Worm (Caenorhabditis elegans) whole organism, young adult: ENCODE results near the gene dbl-1.

Source experiments
- D2030.7 ChIP-seq: fragments of 200-800 bp; sonication (Bioruptor generic); IDR thresholded peaks from 2 replicates; pipeline ENCODE4 v1.3.6; 2022; ENCODE audit warnings: missing genetic modification reagents, missing genetic modification characterization, missing compliant biosample characterization
- F33H1.4 ChIP-seq: fragments of 200-800 bp; sonication (Bioruptor generic); IDR thresholded peaks from 2 replicates; pipeline ENCODE4 v1.3.6; 2022; ENCODE audit warnings: missing genetic modification reagents, missing genetic modification characterization, missing compliant biosample characterization
- F37B4.10 ChIP-seq: fragments of 200-800 bp; sonication (Bioruptor generic); IDR thresholded peaks from 2 replicates; pipeline ENCODE4 v1.3.6; 2022; ENCODE audit warnings: missing genetic modification characterization, missing compliant biosample characterization
- F55B11.4 ChIP-seq: sonication (generic microtip); optimal IDR thresholded peaks from 2 replicates; lab custom pipeline; 2016; ENCODE audit warnings: missing compliant biosample characterization, missing genetic modification characterization, borderline replicate concordance; ENCODE audit not compliant: insufficient read depth
- K12H6.12 ChIP-seq: fragments of 200-800 bp; sonication (Bioruptor generic); optimal IDR thresholded peaks from 2 replicates; lab custom pipeline; 2018; ENCODE audit warnings: mild to moderate bottlenecking, missing genetic modification characterization, missing compliant biosample characterization
- Y79H2A.3 ChIP-seq: fragments of 200-800 bp; sonication (Bioruptor generic); conservative IDR thresholded peaks from 2 replicates; pipeline ENCODE4 v1.3.6; 2022; ENCODE audit warnings: missing genetic modification reagents, missing genetic modification characterization, missing compliant biosample characterization
- Y95B8A.8 ChIP-seq: fragments of 200-800 bp; sonication (Bioruptor generic); IDR thresholded peaks from 2 replicates; pipeline ENCODE4 v1.3.6; 2022; ENCODE audit warnings: missing genetic modification reagents, missing genetic modification characterization, missing compliant biosample characterization
- ZK185.1 ChIP-seq: sonication (generic microtip); optimal IDR thresholded peaks from 2 replicates; lab custom pipeline; 2016; ENCODE audit warnings: mild to moderate bottlenecking, missing genetic modification characterization, missing compliant biosample characterization; ENCODE audit not compliant: poor library complexity, severe bottlenecking
- akir-1 ChIP-seq: fragments of 200-800 bp; sonication (Bioruptor generic); optimal IDR thresholded peaks from 2 replicates; lab custom pipeline; 2018; ENCODE audit warnings: mild to moderate bottlenecking, missing genetic modification characterization, moderate library complexity, missing compliant biosample characterization
- ama-1 ChIP-seq, 3 experiments: fragments of 150-350 bp in 1 of 3; sonication (generic microtip) in 2 of 3; optimal IDR thresholded peaks; 2 replicates each; lab custom pipeline; 2014 to 2018; ENCODE audit warnings: missing biosample characterization in 2 of 3, missing genetic modification characterization in 2 of 3, missing genetic modification reagents in 2 of 3
- aptf-3 ChIP-seq: fragments of 200-800 bp; sonication (Bioruptor generic); IDR thresholded peaks from 2 replicates; pipeline ENCODE4 v1.3.6; 2022; ENCODE audit warnings: missing genetic modification characterization, missing compliant biosample characterization
- atf-7 ChIP-seq: sonication (generic microtip); optimal IDR thresholded peaks from 2 replicates; lab custom pipeline; 2017; ENCODE audit warnings: mild to moderate bottlenecking, missing genetic modification characterization, missing compliant biosample characterization
- athp-1 ChIP-seq: sonication (generic microtip); optimal IDR thresholded peaks from 2 replicates; lab custom pipeline; 2017; ENCODE audit warnings: mild to moderate bottlenecking, missing genetic modification characterization, missing compliant biosample characterization
- attf-3 ChIP-seq: fragments of 200-800 bp; sonication (Bioruptor generic); conservative IDR thresholded peaks from 2 replicates; pipeline ENCODE4 v1.3.6; 2022; ENCODE audit warnings: missing genetic modification reagents, missing genetic modification characterization, missing compliant biosample characterization
- attf-5 ChIP-seq: fragments of 200-800 bp; sonication (Bioruptor generic); optimal IDR thresholded peaks from 2 replicates; lab custom pipeline; 2018; ENCODE audit warnings: mild to moderate bottlenecking, missing genetic modification characterization, missing compliant biosample characterization
- ccch-3 ChIP-seq: fragments of 200-800 bp; sonication (Bioruptor generic); optimal IDR thresholded peaks from 2 replicates; lab custom pipeline; 2018; ENCODE audit warnings: mild to moderate bottlenecking, missing genetic modification characterization, missing compliant biosample characterization
- cebp-1 ChIP-seq, 2 experiments: fragments of 200-800 bp in 1 of 2; sonication (Bioruptor generic) in 1 of 2; sonication (generic microtip) in 1 of 2; IDR thresholded peaks in 1 of 2; optimal IDR thresholded peaks in 1 of 2; 2 replicates each; pipeline versions ENCODE4 v1.3.6 to Lab custom; 2017 to 2022; ENCODE audit warnings: missing compliant biosample characterization in 2 of 2, missing genetic modification characterization in 2 of 2, mild to moderate bottlenecking in 1 of 2, missing genetic modification reagents in 1 of 2, moderate library complexity in 1 of 2
- cebp-2 ChIP-seq: fragments of 200-800 bp; sonication (Bioruptor generic); IDR thresholded peaks from 2 replicates; pipeline ENCODE4 v1.3.6; 2022; ENCODE audit warnings: missing genetic modification characterization, missing compliant biosample characterization
- ceh-27 ChIP-seq: fragments of 200-800 bp; sonication (Bioruptor generic); optimal IDR thresholded peaks from 2 replicates; lab custom pipeline; 2018; ENCODE audit warnings: mild to moderate bottlenecking, missing genetic modification characterization, moderate library complexity, missing compliant biosample characterization
- ceh-91 ChIP-seq: fragments of 200-800 bp; sonication (Bioruptor generic); IDR thresholded peaks from 2 replicates; pipeline ENCODE4 v1.3.6; 2022; ENCODE audit warnings: missing genetic modification reagents, missing genetic modification characterization, missing compliant biosample characterization
- die-1 ChIP-seq: sonication (generic microtip); optimal IDR thresholded peaks from 2 replicates; lab custom pipeline; 2016; ENCODE audit warnings: missing genotype, mild to moderate bottlenecking, missing genetic modification characterization, missing compliant biosample characterization
- dpff-1 ChIP-seq: sonication (generic microtip); optimal IDR thresholded peaks from 2 replicates; lab custom pipeline; 2017; ENCODE audit warnings: mild to moderate bottlenecking, missing genetic modification characterization, missing compliant biosample characterization
- ets-4 ChIP-seq: fragments of 200-800 bp; sonication (Bioruptor generic); optimal IDR thresholded peaks from 2 replicates; lab custom pipeline; 2018; ENCODE audit warnings: mild to moderate bottlenecking, missing genetic modification characterization, missing compliant biosample characterization
- fkh-3 ChIP-seq: sonication (generic microtip); optimal IDR thresholded peaks from 2 replicates; lab custom pipeline; 2016; ENCODE audit warnings: mild to moderate bottlenecking, missing genetic modification characterization, missing compliant biosample characterization
- hmg-20 ChIP-seq: fragments of 200-800 bp; sonication (Bioruptor generic); IDR thresholded peaks from 2 replicates; pipeline ENCODE4 v1.3.6; 2022; ENCODE audit warnings: missing genetic modification reagents, missing genetic modification characterization, missing compliant biosample characterization
- hsf-1 ChIP-seq: fragments of 200-800 bp; sonication (Bioruptor generic); IDR thresholded peaks from 2 replicates; pipeline ENCODE4 v1.3.6; 2022; ENCODE audit warnings: missing genetic modification reagents, missing genetic modification characterization, missing compliant biosample characterization
- lin-40 ChIP-seq: sonication (generic microtip); optimal IDR thresholded peaks from 2 replicates; lab custom pipeline; 2016; ENCODE audit warnings: missing genetic modification characterization, mild to moderate bottlenecking, missing compliant biosample characterization, missing genotype, missing genetic modification reagents
- lin-54 ChIP-seq: fragments of 200-800 bp; sonication (Bioruptor generic); optimal IDR thresholded peaks from 2 replicates; lab custom pipeline; 2018; ENCODE audit warnings: mild to moderate bottlenecking, missing genetic modification characterization, missing compliant biosample characterization
- lsl-1 ChIP-seq: fragments of 200-800 bp; sonication (Bioruptor generic); optimal IDR thresholded peaks from 2 replicates; lab custom pipeline; 2018; ENCODE audit warnings: mild to moderate bottlenecking, missing genetic modification characterization, moderate library complexity, missing compliant biosample characterization
- madf-3 ChIP-seq: fragments of 200-800 bp; sonication (Bioruptor generic); IDR thresholded peaks from 2 replicates; pipeline ENCODE4 v1.3.6; 2022; ENCODE audit warnings: missing genetic modification reagents, missing genetic modification characterization, missing compliant biosample characterization
- madf-6 ChIP-seq: fragments of 200-800 bp; sonication (Bioruptor generic); IDR thresholded peaks from 2 replicates; pipeline ENCODE4 v1.3.6; 2022; ENCODE audit warnings: missing genetic modification reagents, missing genetic modification characterization, missing compliant biosample characterization
- madf-8 ChIP-seq: fragments of 200-800 bp; sonication (Bioruptor generic); conservative IDR thresholded peaks from 2 replicates; pipeline ENCODE4 v1.3.6; 2022; ENCODE audit warnings: missing genetic modification reagents, missing genetic modification characterization, missing compliant biosample characterization
- mel-28 ChIP-seq: sonication (generic microtip); optimal IDR thresholded peaks from 2 replicates; lab custom pipeline; 2016; ENCODE audit warnings: borderline replicate concordance, mild to moderate bottlenecking, missing genetic modification characterization, missing compliant biosample characterization
- mxl-1 ChIP-seq: sonication (generic microtip); optimal IDR thresholded peaks from 2 replicates; lab custom pipeline; 2016; ENCODE audit warnings: missing genetic modification characterization, missing compliant biosample characterization
- nfya-2 ChIP-seq: fragments of 200-800 bp; sonication (Bioruptor generic); IDR thresholded peaks from 2 replicates; pipeline ENCODE4 v1.3.6; 2022; ENCODE audit warnings: missing genetic modification reagents, missing genetic modification characterization, missing compliant biosample characterization
- nfyb-1 ChIP-seq: fragments of 200-800 bp; sonication (Bioruptor generic); IDR thresholded peaks from 2 replicates; pipeline ENCODE4 v1.3.6; 2022; ENCODE audit warnings: missing genetic modification reagents, missing genetic modification characterization, missing compliant biosample characterization
- nhr-179 ChIP-seq: sonication (generic microtip); optimal IDR thresholded peaks from 2 replicates; lab custom pipeline; 2016; ENCODE audit warnings: mild to moderate bottlenecking, missing genetic modification characterization, missing compliant biosample characterization
- rec-8 ChIP-seq, 2 experiments: sonication (generic microtip); optimal IDR thresholded peaks; 2 replicates each; lab custom pipeline; 2016; ENCODE audit warnings: mild to moderate bottlenecking in 2 of 2, missing genetic modification characterization in 2 of 2, missing genetic modification reagents in 2 of 2, missing genotype in 2 of 2, missing biosample characterization in 1 of 2, missing compliant biosample characterization in 1 of 2, moderate library complexity in 1 of 2
- repo-1 ChIP-seq: sonication (generic microtip); optimal IDR thresholded peaks from 2 replicates; lab custom pipeline; 2017; ENCODE audit warnings: mild to moderate bottlenecking, missing genetic modification characterization, missing compliant biosample characterization
- snpc-3.4 ChIP-seq: sonication (generic microtip); optimal IDR thresholded peaks from 2 replicates; lab custom pipeline; 2017; ENCODE audit warnings: missing genetic modification characterization, mild to moderate bottlenecking, missing compliant biosample characterization, antibody characterized with exemption, moderate library complexity, missing genotype, missing genetic modification reagents
- sptf-2 ChIP-seq: fragments of 200-800 bp; sonication (Bioruptor generic); optimal IDR thresholded peaks from 2 replicates; lab custom pipeline; 2018; ENCODE audit warnings: mild to moderate bottlenecking, missing genetic modification characterization, missing compliant biosample characterization
- tbx-9 ChIP-seq: sonication (generic microtip); optimal IDR thresholded peaks from 2 replicates; lab custom pipeline; 2016; ENCODE audit warnings: borderline replicate concordance, missing genetic modification characterization, inconsistent platforms, missing compliant biosample characterization
- unc-130 ChIP-seq: sonication (generic microtip); optimal IDR thresholded peaks from 2 replicates; lab custom pipeline; 2016; ENCODE audit warnings: missing genetic modification reagents, missing genetic modification characterization, missing compliant biosample characterization
- unc-62 ChIP-seq: fragments of 150-350 bp; optimal IDR thresholded peaks from 2 replicates; lab custom pipeline; 2014; ENCODE audit warnings: missing biosample characterization, missing genetic modification reagents, missing genetic modification characterization
- zfh-2 ChIP-seq: fragments of 200-800 bp; sonication (Bioruptor generic); conservative IDR thresholded peaks from 2 replicates; pipeline ENCODE4 v1.3.6; 2022; ENCODE audit warnings: missing genetic modification reagents, missing genetic modification characterization, missing compliant biosample characterization
- zim-3 ChIP-seq: sonication (generic microtip); optimal IDR thresholded peaks from 2 replicates; lab custom pipeline; 2017; ENCODE audit warnings: mild to moderate bottlenecking, missing genetic modification characterization, moderate library complexity, missing compliant biosample characterization
- ztf-25 ChIP-seq: fragments of 200-800 bp; sonication (Bioruptor generic); IDR thresholded peaks from 2 replicates; pipeline ENCODE4 v1.3.6; 2022; ENCODE audit warnings: missing genetic modification reagents, missing genetic modification characterization, missing compliant biosample characterization

dbl-1 gene

ce11 chrV:6783044-6783625, 25.2 kb downstream of the dbl-1 start (continued):
- TF ChIP-seq nfya-2 (GFP tag; lab: Robert Waterston, UW) (no peak), dpff-1 (no peak), fkh-3 (tag; lab: Kevin White, UChicago) (no peak), ceh-27 (GFP tag; lab: Kevin White, UChicago) (no peak), hmg-20 (GFP tag; lab: Robert Waterston, UW) (no peak), ets-4 (GFP tag; lab: Kevin White, UChicago) (no peak), lin-54 (GFP tag; lab: Kevin White, UChicago) (peak; percentile 46), attf-3 (GFP tag; lab: Robert Waterston, UW) (no peak), cebp-1 (GFP tag; IDR thresholded peaks at IDR 0.05; lab: Robert Waterston, UW) (no peak), cebp-1 (tag; optimal IDR thresholded peaks at IDR 0.05; lab: Kevin White, UChicago) (no peak), madf-8 (peak; percentile 3), nhr-179 (tag; lab: Kevin White, UChicago) (no peak), unc-130 (GFP tag; lab: Kevin White, UChicago) (no peak), tbx-9 (tag; lab: Kevin White, UChicago) (no peak), attf-5 (GFP tag; lab: Kevin White, UChicago) (peak; percentile 38), F37B4.10 (GFP tag; lab: Robert Waterston, UW) (no peak), madf-3 (GFP tag; lab: Robert Waterston, UW) (peak; percentile 70; the same call in 1 of the 2 replicates), akir-1 (GFP tag; lab: Kevin White, UChicago) (no peak), lsl-1 (GFP tag; lab: Kevin White, UChicago) (peak; percentile 57), snpc-3.4 (tag; lab: Kevin White, UChicago) (no peak), zfh-2 (GFP tag; lab: Robert Waterston, UW) (no peak), ZK185.1 (tag; lab: Kevin White, UChicago) (no peak), ccch-3 (GFP tag; lab: Kevin White, UChicago) (no peak), ama-1 (optimal IDR thresholded peaks at IDR 0.05; lab: Kevin White, UChicago) (no peak), ama-1 (GFP tag; optimal IDR thresholded peaks at IDR 0.05; lab: Kevin White, UChicago) (peak in 1 of 2 experiments; percentile 69), ztf-25 (GFP tag; lab: Robert Waterston, UW) (no peak), rec-8 (tag; optimal IDR thresholded peaks at IDR 0.05; lab: Kevin White, UChicago) (no peak), mel-28 (tag; lab: Kevin White, UChicago) (no peak), madf-6 (GFP tag; lab: Robert Waterston, UW) (peak; percentile 79), atf-7 (tag; lab: Kevin White, UChicago) (peak; percentile 27), ceh-91 (GFP tag; lab: Robert Waterston, UW) (no peak), lin-40 (tag; lab: Kevin White, UChicago) (no peak), F55B11.4 (tag; lab: Kevin White, UChicago) (no peak), unc-62 (no peak), sptf-2 (GFP tag; lab: Kevin White, UChicago) (no peak), nfyb-1 (GFP tag; lab: Robert Waterston, UW) (no peak), cebp-2 (GFP tag; lab: Robert Waterston, UW) (no peak), F33H1.4 (GFP tag; lab: Robert Waterston, UW) (peak; percentile 21; the same call in 1 of the 2 replicates), K12H6.12 (tag; lab: Kevin White, UChicago) (no peak), repo-1 (tag; lab: Kevin White, UChicago) (peak; percentile 25), athp-1 (tag; lab: Kevin White, UChicago) (peak; percentile 67), D2030.7 (GFP tag; lab: Robert Waterston, UW) (peak; percentile 45), Y95B8A.8 (no peak), hsf-1 (GFP tag; lab: Robert Waterston, UW) (peak; percentile 58; the same call in 1 of the 2 replicates), die-1 (peak; percentile 34), mxl-1 (tag; lab: Kevin White, UChicago) (peak; percentile 39), Y79H2A.3 (GFP tag; lab: Robert Waterston, UW) (peak; percentile 78), zim-3 (tag; lab: Kevin White, UChicago) (no peak), aptf-3 (GFP tag; lab: Robert Waterston, UW) (0 out of 2 replicates have a peak, but pooled peaks have one; percentile 49)
